Worm (Caenorhabditis elegans): Measurements from ENCODE around the gene Y57G11C.8.

Y57G11C.8 gene

ce11 chrIV:14786374-14787136, 4.9 kb downstream of the Y57G11C.8 start, which contains the start of gene melo-1:
melo-1 (plus strand) TSS chrIV:14787031.
- no peak for TF ChIP-seq ztf-23 (GFP tag; IDR thresholded peaks at IDR 0.05)
- no peak for TF ChIP-seq ref-1 (GFP tag; conservative IDR thresholded peaks at IDR 0.05)
- no peak for TF ChIP-seq klf-2 (GFP tag; conservative IDR thresholded peaks at IDR 0.05)
- TF ChIP-seq ztf-29 (GFP tag; IDR thresholded peaks at IDR 0.05) = no peak
- no peak for TF ChIP-seq flt-1 (GFP tag; IDR thresholded peaks at IDR 0.05)
- no peak for TF ChIP-seq cog-1 (tag; optimal IDR thresholded peaks at IDR 0.05)
- no peak for TF ChIP-seq med-1 (GFP tag; optimal IDR thresholded peaks at IDR 0.05; ENCODE audit: insufficient read depth)
- no peak for TF ChIP-seq T22C8.4 (GFP tag; IDR thresholded peaks at IDR 0.05)
- no peak for TF ChIP-seq tab-1 (GFP tag; IDR thresholded peaks at IDR 0.05)

- TF ChIP-seq T22C8.4 (GFP tag; IDR thresholded peaks at IDR 0.05) = no peak
- TF ChIP-seq ref-1 (GFP tag; conservative IDR thresholded peaks at IDR 0.05) = no peak
- TF ChIP-seq tab-1 (GFP tag; IDR thresholded peaks at IDR 0.05) = no peak
- no peak for TF ChIP-seq klf-2 (GFP tag; conservative IDR thresholded peaks at IDR 0.05)
These were observed 8.9 kb downstream of the Y57G11C.8 start for ce11 chrIV:14790579-14790978.

ce11 chrIV:14792602-14793232, 11.1 kb downstream of the Y57G11C.8 start, which contains the start of gene gdi-1:
gdi-1 (minus strand) TSS chrIV:14792887.
- TF ChIP-seq ref-1 (GFP tag; conservative IDR thresholded peaks at IDR 0.05) (no peak), med-1 (GFP tag; optimal IDR thresholded peaks at IDR 0.05; ENCODE audit: insufficient read depth) (no peak), cog-1 (tag; optimal IDR thresholded peaks at IDR 0.05) (no peak), ztf-29 (GFP tag; IDR thresholded peaks at IDR 0.05) (no peak), klf-2 (GFP tag; conservative IDR thresholded peaks at IDR 0.05) (no peak), tab-1 (GFP tag; IDR thresholded peaks at IDR 0.05) (no peak), ztf-23 (GFP tag; IDR thresholded peaks at IDR 0.05) (no peak), T22C8.4 (GFP tag; IDR thresholded peaks at IDR 0.05) (no peak), flt-1 (GFP tag; IDR thresholded peaks at IDR 0.05) (no peak)

ce11 chrIV:14793900-14794624, 12.4 kb downstream of the Y57G11C.8 start:
- TF ChIP-seq ref-1 (GFP tag; conservative IDR thresholded peaks at IDR 0.05) (no peak), ztf-29 (GFP tag; IDR thresholded peaks at IDR 0.05) (peak; percentile 78; the same call in 1 of the 2 replicates), T22C8.4 (GFP tag; IDR thresholded peaks at IDR 0.05) (peak; percentile 86), klf-2 (GFP tag; conservative IDR thresholded peaks at IDR 0.05) (no peak), tab-1 (GFP tag; IDR thresholded peaks at IDR 0.05) (no peak), flt-1 (GFP tag; IDR thresholded peaks at IDR 0.05) (no peak), cog-1 (tag; optimal IDR thresholded peaks at IDR 0.05) (peak; percentile 54), med-1 (GFP tag; optimal IDR thresholded peaks at IDR 0.05; ENCODE audit: insufficient read depth) (no peak), ztf-23 (GFP tag; IDR thresholded peaks at IDR 0.05) (no peak)

ce11 chrIV:14795918-14796488, 14.4 kb downstream of the Y57G11C.8 start, which contains the start of gene coq-3:
coq-3 (minus strand) TSS chrIV:14796324.
- no peak for TF ChIP-seq med-1 (GFP tag; optimal IDR thresholded peaks at IDR 0.05; ENCODE audit: insufficient read depth)
- TF ChIP-seq T22C8.4 (GFP tag; IDR thresholded peaks at IDR 0.05) = no peak

ce11 chrIV:14797354-14797753, 15.7 kb downstream of the Y57G11C.8 start, which contains the start of the genes Y57G11C.1147 and nuo-3:
Y57G11C.1147 (minus strand) TSS chrIV:14797514.
nuo-3 (minus strand) TSS chrIV:14797544.
- TF ChIP-seq cog-1 (tag; optimal IDR thresholded peaks at IDR 0.05) (no peak), ztf-23 (GFP tag; IDR thresholded peaks at IDR 0.05) (no peak), med-1 (GFP tag; optimal IDR thresholded peaks at IDR 0.05; ENCODE audit: insufficient read depth) (no peak), flt-1 (GFP tag; IDR thresholded peaks at IDR 0.05) (no peak), ztf-29 (GFP tag; IDR thresholded peaks at IDR 0.05) (no peak), tab-1 (GFP tag; IDR thresholded peaks at IDR 0.05) (no peak), T22C8.4 (GFP tag; IDR thresholded peaks at IDR 0.05) (no peak), klf-2 (GFP tag; conservative IDR thresholded peaks at IDR 0.05) (no peak), ref-1 (GFP tag; conservative IDR thresholded peaks at IDR 0.05) (no peak)

ce11 chrIV:14797849-14798248, 16.2 kb downstream of the Y57G11C.8 start, which contains the start of gene arl-8:
arl-8 (plus strand) TSS chrIV:14798149.
- TF ChIP-seq flt-1 (GFP tag; IDR thresholded peaks at IDR 0.05) = no peak
- TF ChIP-seq cog-1 (tag; optimal IDR thresholded peaks at IDR 0.05) = no peak
- TF ChIP-seq ztf-29 (GFP tag; IDR thresholded peaks at IDR 0.05) = no peak
- no peak for TF ChIP-seq T22C8.4 (GFP tag; IDR thresholded peaks at IDR 0.05)
- no peak for TF ChIP-seq ztf-23 (GFP tag; IDR thresholded peaks at IDR 0.05)
- TF ChIP-seq klf-2 (GFP tag; conservative IDR thresholded peaks at IDR 0.05) = no peak
- no peak for TF ChIP-seq med-1 (GFP tag; optimal IDR thresholded peaks at IDR 0.05; ENCODE audit: insufficient read depth)
- TF ChIP-seq ref-1 (GFP tag; conservative IDR thresholded peaks at IDR 0.05) = no peak
- TF ChIP-seq tab-1 (GFP tag; IDR thresholded peaks at IDR 0.05) = no peak

ce11 chrIV:14799186-14799585, 17.5 kb downstream of the Y57G11C.8 start, which contains the start of gene Y57G11C.14:
Y57G11C.14 (plus strand) TSS chrIV:14799311.
- TF ChIP-seq ref-1 (GFP tag; conservative IDR thresholded peaks at IDR 0.05) (no peak), klf-2 (GFP tag; conservative IDR thresholded peaks at IDR 0.05) (no peak), ztf-23 (GFP tag; IDR thresholded peaks at IDR 0.05) (no peak), T22C8.4 (GFP tag; IDR thresholded peaks at IDR 0.05) (no peak), flt-1 (GFP tag; IDR thresholded peaks at IDR 0.05) (no peak), ztf-29 (GFP tag; IDR thresholded peaks at IDR 0.05) (no peak), med-1 (GFP tag; optimal IDR thresholded peaks at IDR 0.05; ENCODE audit: insufficient read depth) (no peak), cog-1 (tag; optimal IDR thresholded peaks at IDR 0.05) (no peak), tab-1 (GFP tag; IDR thresholded peaks at IDR 0.05) (no peak)

Measured in whole organism, midembryonic.